Fruit fly (Drosophila melanogaster) whole organism, embryonic: ENCODE measurements around the gene brm.
A peak's percentile ranks its signal among the peaks of the same experiment; 100 is the strongest.

Experiments used
- Atf6 ChIP-seq: fragments of 200-800 bp; sonication (Bioruptor generic); IDR thresholded peaks from 2 replicates; pipeline ENCODE4 v1.3.6; 2022; ENCODE audit warnings: missing biosample characterization, missing genetic modification characterization
- Awh ChIP-seq: fragments of 200-800 bp; sonication (Bioruptor generic); IDR thresholded peaks from 2 replicates; pipeline ENCODE4, ENCODE4 v1.3.6; 2022; ENCODE audit warnings: missing biosample characterization, missing genetic modification characterization
- C15 ChIP-seq: fragments of 200-800 bp; sonication (Bioruptor generic); IDR thresholded peaks from 3 replicates; pipeline ENCODE4 v1.3.6; 2022; ENCODE audit warnings: missing biosample characterization, missing genetic modification characterization
- CG10543 ChIP-seq: fragments of 200-800 bp; sonication (Bioruptor generic); optimal IDR thresholded peaks from 3 replicates; lab custom pipeline; 2017; ENCODE audit warnings: missing biosample characterization, mild to moderate bottlenecking, missing genetic modification characterization, moderate library complexity
- CG11093 ChIP-seq: fragments of 200-800 bp; sonication (Bioruptor generic); IDR thresholded peaks from 3 replicates; pipeline ENCODE4 v1.3.6; 2022; ENCODE audit warnings: missing biosample characterization, missing genetic modification characterization
- CG11398 ChIP-seq: fragments of 200-800 bp; sonication (Bioruptor generic); optimal IDR thresholded peaks from 2 replicates; lab custom pipeline; 2016; ENCODE audit warnings: missing biosample characterization, missing genetic modification characterization
- CG11696 ChIP-seq: fragments of 200-800 bp; sonication (Bioruptor generic); IDR thresholded peaks from 2 replicates; pipeline ENCODE4 v1.3.6; 2022; ENCODE audit warnings: missing biosample characterization, missing genetic modification characterization
- CG12769 ChIP-seq: fragments of 200-800 bp; sonication (Bioruptor generic); optimal IDR thresholded peaks from 2 replicates; lab custom pipeline; 2019; ENCODE audit warnings: missing biosample characterization, mild to moderate bottlenecking, missing genetic modification characterization, moderate library complexity
- CG15269 ChIP-seq: fragments of 200-800 bp; sonication (Bioruptor generic); optimal IDR thresholded peaks from 2 replicates; lab custom pipeline; 2018; ENCODE audit warnings: missing biosample characterization, mild to moderate bottlenecking, missing genetic modification characterization, moderate library complexity
- CG17359 ChIP-seq: fragments of 200-800 bp; sonication (Bioruptor generic); optimal IDR thresholded peaks from 3 replicates; lab custom pipeline; 2018; ENCODE audit warnings: missing biosample characterization, mild to moderate bottlenecking, missing genetic modification characterization, moderate library complexity
- CG17802 ChIP-seq: fragments of 200-800 bp; sonication (Bioruptor generic); optimal IDR thresholded peaks from 2 replicates; lab custom pipeline; 2018; ENCODE audit warnings: missing biosample characterization, mild to moderate bottlenecking, missing genetic modification characterization, moderate library complexity
- CG3163 ChIP-seq: fragments of 200-800 bp; sonication (Bioruptor generic); optimal IDR thresholded peaks from 3 replicates; lab custom pipeline; 2016; ENCODE audit warnings: missing biosample characterization, missing genetic modification characterization
- CG4424 ChIP-seq: fragments of 200-800 bp; sonication (Bioruptor generic); optimal IDR thresholded peaks from 3 replicates; lab custom pipeline; 2016; ENCODE audit warnings: missing biosample characterization, missing genetic modification characterization
- CG6683 ChIP-seq: fragments of 200-800 bp; sonication (Bioruptor generic); optimal IDR thresholded peaks from 2 replicates; lab custom pipeline; 2017; ENCODE audit warnings: missing biosample characterization, mild to moderate bottlenecking, missing genetic modification characterization, missing genetic modification reagents
- CG7357 ChIP-seq: fragments of 200-800 bp; sonication (Bioruptor generic); IDR thresholded peaks from 3 replicates; pipeline ENCODE4 v1.3.6; 2022; ENCODE audit warnings: missing biosample characterization, missing genetic modification characterization
- CG7987 ChIP-seq: fragments of 200-800 bp; sonication (Bioruptor generic); optimal IDR thresholded peaks from 2 replicates; lab custom pipeline; 2018; ENCODE audit warnings: missing biosample characterization, mild to moderate bottlenecking, missing genetic modification characterization, moderate library complexity
- CG8089 ChIP-seq: fragments of 200-800 bp; sonication (Bioruptor generic); optimal IDR thresholded peaks from 3 replicates; lab custom pipeline; 2016; ENCODE audit warnings: missing biosample characterization, missing genetic modification characterization
- CG9797 ChIP-seq: fragments of 200-800 bp; sonication (Bioruptor generic); optimal IDR thresholded peaks from 3 replicates; lab custom pipeline; 2018; ENCODE audit warnings: missing biosample characterization, mild to moderate bottlenecking, missing genetic modification characterization
- CG9932 ChIP-seq: fragments of 200-800 bp; sonication (Bioruptor generic); IDR thresholded peaks from 2 replicates; pipeline ENCODE4 v1.3.6; 2022; ENCODE audit warnings: missing biosample characterization, missing genetic modification characterization
- Dip2 ChIP-seq: fragments of 200-800 bp; sonication (Bioruptor generic); IDR thresholded peaks from 2 replicates; pipeline ENCODE4 v1.3.6; 2022; ENCODE audit warnings: missing biosample characterization, missing genetic modification characterization
- Dll ChIP-seq: fragments of 200-800 bp; sonication (Bioruptor generic); IDR thresholded peaks from 4 replicates; pipeline ENCODE4 v1.3.6; 2022; ENCODE audit warnings: missing biosample characterization, missing genetic modification characterization; ENCODE audit not compliant: partially characterized antibody
- Gug ChIP-seq: fragments of 200-800 bp; sonication (Bioruptor generic); IDR thresholded peaks from 4 replicates; pipeline ENCODE4 v1.3.6; 2022; ENCODE audit warnings: missing biosample characterization, missing genetic modification characterization
- HLH54F ChIP-seq: fragments of 200-800 bp; sonication (Bioruptor generic); optimal IDR thresholded peaks from 3 replicates; lab custom pipeline; 2016; ENCODE audit warnings: missing biosample characterization, missing genetic modification characterization
- Hr51 ChIP-seq, 2 experiments: fragments of 200-800 bp; sonication (Bioruptor generic); optimal IDR thresholded peaks; 2 replicates in 1 of 2; 3 replicates in 1 of 2; lab custom pipeline; 2016 to 2018; ENCODE audit warnings: missing biosample characterization in 2 of 2, missing genetic modification characterization in 2 of 2, mild to moderate bottlenecking in 1 of 2, moderate library complexity in 1 of 2
- Nf-YB ChIP-seq: fragments of 200-800 bp; sonication (Bioruptor generic); optimal IDR thresholded peaks from 3 replicates; lab custom pipeline; 2019; ENCODE audit warnings: missing biosample characterization, mild to moderate bottlenecking, missing genetic modification characterization, moderate library complexity
- Ravus ChIP-seq: fragments of 200-800 bp; sonication (Bioruptor generic); IDR thresholded peaks from 2 replicates; pipeline ENCODE4 v1.3.6; 2022; ENCODE audit warnings: missing biosample characterization, missing genetic modification characterization
- Side ChIP-seq: fragments of 200-800 bp; sonication (Bioruptor generic); optimal IDR thresholded peaks from 2 replicates; lab custom pipeline; 2016; ENCODE audit warnings: missing biosample characterization, missing genetic modification characterization
- Xbp1 ChIP-seq: fragments of 200-800 bp; sonication (Bioruptor generic); optimal IDR thresholded peaks from 3 replicates; lab custom pipeline; 2016; ENCODE audit warnings: missing biosample characterization, mild to moderate bottlenecking, missing genetic modification characterization
- YL-1 ChIP-seq: fragments of 200-800 bp; sonication (Bioruptor generic); optimal IDR thresholded peaks from 3 replicates; lab custom pipeline; 2017; ENCODE audit warnings: missing biosample characterization, mild to moderate bottlenecking, missing genetic modification characterization
- az2 ChIP-seq: fragments of 200-800 bp; sonication (Bioruptor generic); optimal IDR thresholded peaks from 3 replicates; lab custom pipeline; 2016; ENCODE audit warnings: missing biosample characterization, missing genetic modification characterization
- cwo ChIP-seq: fragments of 200-800 bp; sonication (Bioruptor generic); optimal IDR thresholded peaks from 3 replicates; lab custom pipeline; 2017; ENCODE audit warnings: missing biosample characterization, missing genetic modification characterization, mild to moderate bottlenecking, moderate library complexity, missing genetic modification reagents
- da ChIP-seq: fragments of 200-800 bp; sonication (Bioruptor generic); optimal IDR thresholded peaks from 2 replicates; lab custom pipeline; 2016; ENCODE audit warnings: missing biosample characterization, missing genetic modification characterization
- dan ChIP-seq: fragments of 200-800 bp; sonication (Bioruptor generic); IDR thresholded peaks from 2 replicates; pipeline ENCODE4 v1.3.6; 2022; ENCODE audit warnings: missing biosample characterization, missing genetic modification characterization
- dmrt11E ChIP-seq: fragments of 200-800 bp; sonication (Bioruptor generic); optimal IDR thresholded peaks from 3 replicates; lab custom pipeline; 2018; ENCODE audit warnings: missing biosample characterization, mild to moderate bottlenecking, missing genetic modification characterization, moderate library complexity
- gro ChIP-seq: fragments of 200-800 bp; sonication (Bioruptor generic); optimal IDR thresholded peaks from 2 replicates; lab custom pipeline; 2016; ENCODE audit warnings: missing biosample characterization, missing genetic modification characterization
- gsb-n ChIP-seq: fragments of 200-800 bp; sonication (Bioruptor generic); optimal IDR thresholded peaks from 3 replicates; lab custom pipeline; 2018; ENCODE audit warnings: missing biosample characterization, mild to moderate bottlenecking, missing genetic modification characterization
- hth ChIP-seq: fragments of >200 bp; optimal IDR thresholded peaks from 2 replicates; lab custom pipeline; 2017; ENCODE audit warnings: inconsistent platforms
- lilli ChIP-seq: fragments of 200-800 bp; sonication (Bioruptor generic); optimal IDR thresholded peaks from 3 replicates; lab custom pipeline; 2016; ENCODE audit warnings: missing biosample characterization, missing genetic modification characterization
- lmd ChIP-seq: fragments of 200-800 bp; sonication (Bioruptor generic); IDR thresholded peaks from 2 replicates; pipeline ENCODE4 v1.3.6; 2022; ENCODE audit warnings: missing biosample characterization, missing genetic modification characterization
- mld ChIP-seq: fragments of 200-800 bp; sonication (Bioruptor generic); IDR thresholded peaks from 3 replicates; pipeline ENCODE4 v1.3.6; 2022; ENCODE audit warnings: missing biosample characterization, missing genetic modification characterization; ENCODE audit not compliant: partially characterized antibody
- org-1 ChIP-seq: fragments of 200-800 bp; sonication (Bioruptor generic); optimal IDR thresholded peaks from 2 replicates; lab custom pipeline; 2017; ENCODE audit warnings: missing biosample characterization, missing genetic modification characterization
- p53 ChIP-seq: fragments of 200-800 bp; sonication (Bioruptor generic); optimal IDR thresholded peaks from 2 replicates; lab custom pipeline; 2016; ENCODE audit warnings: missing biosample characterization, missing genetic modification characterization
- pita ChIP-seq: fragments of 200-800 bp; sonication (Bioruptor generic); optimal IDR thresholded peaks from 2 replicates; lab custom pipeline; 2017; ENCODE audit warnings: missing biosample characterization, mild to moderate bottlenecking, missing genetic modification characterization
- repo ChIP-seq: fragments of 200-800 bp; sonication (Bioruptor generic); optimal IDR thresholded peaks from 2 replicates; lab custom pipeline; 2016; ENCODE audit warnings: missing biosample characterization, missing genetic modification characterization
- sc ChIP-seq, 3 experiments: fragments of >200 bp in 2 of 3; fragments of 200-800 bp in 1 of 3; sonication (Bioruptor generic) in 1 of 3; optimal IDR thresholded peaks; 2 replicates in 2 of 3; 3 replicates in 1 of 3; lab custom pipeline; 2017; ENCODE audit warnings: mild to moderate bottlenecking in 1 of 3, missing biosample characterization in 1 of 3, missing genetic modification characterization in 1 of 3, missing genetic modification reagents in 1 of 3
- schlank ChIP-seq: fragments of 200-800 bp; sonication (Bioruptor generic); optimal IDR thresholded peaks from 2 replicates; lab custom pipeline; 2018; ENCODE audit warnings: missing biosample characterization, mild to moderate bottlenecking, missing genetic modification characterization
- sima ChIP-seq: fragments of 200-800 bp; sonication (Bioruptor generic); optimal IDR thresholded peaks from 2 replicates; lab custom pipeline; 2016; ENCODE audit warnings: missing biosample characterization, missing genetic modification characterization
- sr ChIP-seq: fragments of 200-800 bp; sonication (Bioruptor generic); IDR thresholded peaks from 3 replicates; pipeline ENCODE4 v1.3.6; 2022; ENCODE audit warnings: missing biosample characterization, missing genetic modification characterization
- tgo ChIP-seq: fragments of 200-800 bp; sonication (Bioruptor generic); IDR thresholded peaks from 3 replicates; pipeline ENCODE4 v1.3.6; 2022; ENCODE audit warnings: missing biosample characterization, missing genetic modification characterization
- zf30C ChIP-seq: fragments of 200-800 bp; sonication (Bioruptor generic); optimal IDR thresholded peaks from 3 replicates; lab custom pipeline; 2018; ENCODE audit warnings: missing biosample characterization, mild to moderate bottlenecking, missing genetic modification characterization
- zfh1 ChIP-seq: fragments of 200-800 bp; sonication (Bioruptor generic); IDR thresholded peaks from 3 replicates; pipeline ENCODE4 v1.3.6; 2022; ENCODE audit warnings: missing biosample characterization, missing genetic modification characterization

The brm gene

DNA sequence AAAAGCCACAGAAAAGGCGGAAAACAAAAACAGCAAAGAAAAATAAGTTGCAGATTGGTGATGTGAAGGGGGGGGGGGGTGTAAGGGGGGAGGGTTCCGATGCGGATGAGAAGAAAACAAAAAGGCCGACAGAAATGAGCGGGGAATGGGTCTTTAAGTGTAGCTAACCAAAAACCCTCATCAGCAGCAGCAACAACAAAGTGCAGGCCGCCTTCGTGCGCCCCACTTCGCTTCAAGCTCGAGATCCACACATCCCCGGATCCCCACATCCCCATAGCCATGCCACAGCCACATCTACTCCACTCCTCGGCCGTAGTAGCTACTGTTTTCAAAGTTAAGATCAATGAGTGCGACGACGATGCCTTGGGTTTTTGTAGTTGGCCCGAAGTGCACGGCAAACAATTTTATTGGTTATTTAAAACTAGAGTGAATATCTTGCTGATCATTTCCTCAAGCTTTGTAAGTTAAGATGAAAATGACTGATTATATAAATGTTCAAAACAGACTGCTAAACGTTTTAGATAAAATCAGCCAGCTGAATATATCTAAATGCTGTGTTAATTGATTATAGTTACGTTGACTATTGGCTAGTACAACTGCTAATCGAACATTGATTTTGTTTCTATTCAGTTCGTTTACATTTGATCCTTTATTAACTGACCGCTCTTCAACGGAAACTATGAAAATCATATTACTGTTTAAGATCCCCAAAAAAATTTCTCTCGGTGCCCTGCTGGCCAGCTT lies 41.8 kb upstream of the brm start (continued):
- TF ChIP-seq CG7357 (no peak), CG7987 (GFP tag; lab: Kevin White, UChicago) (no peak), CG9932 (GFP tag; lab: Robert Waterston, UW) (no peak), CG6683 (no peak), CG17359 (tag; lab: Kevin White, UChicago) (no peak), sc (optimal IDR thresholded peaks at IDR 0.05; lab: Kevin White, UChicago) (no peak), sc (GFP tag; optimal IDR thresholded peaks at IDR 0.05; lab: Kevin White, UChicago) (no peak), p53 (GFP tag; lab: Kevin White, UChicago) (no peak), repo (GFP tag; lab: Kevin White, UChicago) (no peak), dan (GFP tag; lab: Robert Waterston, UW) (no peak), Ravus (no peak), C15 (GFP tag; lab: Robert Waterston, UW) (no peak), CG9797 (GFP tag; lab: Kevin White, UChicago) (no peak), CG8089 (GFP tag; lab: Kevin White, UChicago) (no peak), pita (no peak), CG3163 (no peak), Nf-YB (GFP tag; lab: Kevin White, UChicago) (no peak), YL-1 (GFP tag; lab: Kevin White, UChicago) (no peak), mld (GFP tag; lab: Robert Waterston, UW) (no peak), CG17802 (tag; lab: Kevin White, UChicago) (no peak), CG11696 (no peak), CG11093 (GFP tag; lab: Robert Waterston, UW) (no peak), zf30C (GFP tag; lab: Kevin White, UChicago) (no peak), hth (lab: Kevin White, UChicago) (no peak), Gug (no peak), sima (GFP tag; lab: Kevin White, UChicago) (no peak), org-1 (GFP tag; lab: Kevin White, UChicago) (peak; percentile 5), CG15269 (tag; lab: Kevin White, UChicago) (no peak), Xbp1 (no peak), Dip2 (no peak), CG11398 (GFP tag; lab: Kevin White, UChicago) (no peak), Hr51 (GFP tag; optimal IDR thresholded peaks at IDR 0.05; lab: Kevin White, UChicago) (no peak), sr (GFP tag; lab: Robert Waterston, UW) (no peak), zfh1 (GFP tag; lab: Robert Waterston, UW) (no peak), CG4424 (GFP tag; lab: Kevin White, UChicago) (no peak), HLH54F (no peak), CG10543 (no peak), gro (GFP tag; lab: Kevin White, UChicago) (no peak), tgo (GFP tag; lab: Robert Waterston, UW) (no peak), lmd (GFP tag; lab: Robert Waterston, UW) (no peak), Dll (no peak), Atf6 (GFP tag; lab: Robert Waterston, UW) (no peak), cwo (GFP tag; lab: Kevin White, UChicago) (no peak), dmrt11E (tag; lab: Kevin White, UChicago) (peak; percentile 29), Side (GFP tag; lab: Kevin White, UChicago) (no peak), CG12769 (tag; lab: Kevin White, UChicago) (no peak), da (GFP tag; lab: Kevin White, UChicago) (no peak), az2 (GFP tag; lab: Kevin White, UChicago) (no peak), lilli (GFP tag; lab: Kevin White, UChicago) (no peak), gsb-n (tag; lab: Kevin White, UChicago) (no peak), Awh (no peak), schlank (tag; lab: Kevin White, UChicago) (no peak)
